Worm (Caenorhabditis elegans) whole organism, young adult: ENCODE measurements around the gene F52E1.9.

Source experiments
- B0019.2 ChIP-seq: fragments of 200-800 bp; sonication (Bioruptor generic); conservative IDR thresholded peaks from 2 replicates; pipeline ENCODE4 v1.3.6; 2022; ENCODE audit warnings: missing genetic modification reagents, missing genetic modification characterization, missing compliant biosample characterization
- B0035.1 ChIP-seq: sonication (generic microtip); optimal IDR thresholded peaks from 2 replicates; lab custom pipeline; 2016; ENCODE audit warnings: missing genetic modification characterization, mild to moderate bottlenecking, missing compliant biosample characterization, missing genotype, missing genetic modification reagents
- F52B5.7 ChIP-seq: sonication (generic microtip); optimal IDR thresholded peaks from 2 replicates; lab custom pipeline; 2016; ENCODE audit warnings: mild to moderate bottlenecking, missing genetic modification characterization, missing compliant biosample characterization
- K11D2.4 ChIP-seq: fragments of 200-800 bp; sonication (Bioruptor generic); IDR thresholded peaks from 2 replicates; pipeline ENCODE4 v1.3.6; 2022; ENCODE audit warnings: missing genetic modification reagents, missing genetic modification characterization, missing compliant biosample characterization
- K12H6.12 ChIP-seq: fragments of 200-800 bp; sonication (Bioruptor generic); optimal IDR thresholded peaks from 2 replicates; lab custom pipeline; 2018; ENCODE audit warnings: mild to moderate bottlenecking, missing genetic modification characterization, missing compliant biosample characterization
- ZK185.1 ChIP-seq: sonication (generic microtip); optimal IDR thresholded peaks from 2 replicates; lab custom pipeline; 2016; ENCODE audit warnings: mild to moderate bottlenecking, missing genetic modification characterization, missing compliant biosample characterization; ENCODE audit not compliant: poor library complexity, severe bottlenecking
- akir-1 ChIP-seq: fragments of 200-800 bp; sonication (Bioruptor generic); optimal IDR thresholded peaks from 2 replicates; lab custom pipeline; 2018; ENCODE audit warnings: mild to moderate bottlenecking, missing genetic modification characterization, moderate library complexity, missing compliant biosample characterization
- ama-1 ChIP-seq, 3 experiments: fragments of 150-350 bp in 1 of 3; sonication (generic microtip) in 2 of 3; optimal IDR thresholded peaks; 2 replicates each; lab custom pipeline; 2014 to 2018; ENCODE audit warnings: missing biosample characterization in 2 of 3, missing genetic modification characterization in 2 of 3, missing genetic modification reagents in 2 of 3
- cebp-2 ChIP-seq: fragments of 200-800 bp; sonication (Bioruptor generic); IDR thresholded peaks from 2 replicates; pipeline ENCODE4 v1.3.6; 2022; ENCODE audit warnings: missing genetic modification characterization, missing compliant biosample characterization
- ceh-40 ChIP-seq: fragments of 200-800 bp; sonication (Bioruptor generic); IDR thresholded peaks from 2 replicates; pipeline ENCODE4 v1.3.6; 2022; ENCODE audit warnings: missing genetic modification characterization, missing compliant biosample characterization
- ceh-58 ChIP-seq: fragments of 200-800 bp; sonication (Bioruptor generic); IDR thresholded peaks from 2 replicates; pipeline ENCODE4 v1.3.6; 2022; ENCODE audit warnings: missing genetic modification characterization, missing compliant biosample characterization
- dox-1 ChIP-seq: fragments of 200-800 bp; sonication (Bioruptor generic); IDR thresholded peaks from 2 replicates; pipeline ENCODE4 v1.3.6; 2022; ENCODE audit warnings: missing genetic modification reagents, missing genetic modification characterization, missing compliant biosample characterization
- dpl-1 ChIP-seq: fragments of 150-350 bp; optimal IDR thresholded peaks from 2 replicates; lab custom pipeline; 2014; ENCODE audit warnings: missing biosample characterization, missing genetic modification reagents, missing genetic modification characterization
- efl-1 ChIP-seq: fragments of 150-350 bp; optimal IDR thresholded peaks from 2 replicates; lab custom pipeline; 2014; ENCODE audit warnings: missing biosample characterization, missing genetic modification reagents, missing genetic modification characterization
- ets-4 ChIP-seq: fragments of 200-800 bp; sonication (Bioruptor generic); optimal IDR thresholded peaks from 2 replicates; lab custom pipeline; 2018; ENCODE audit warnings: mild to moderate bottlenecking, missing genetic modification characterization, missing compliant biosample characterization
- fkh-3 ChIP-seq: sonication (generic microtip); optimal IDR thresholded peaks from 2 replicates; lab custom pipeline; 2016; ENCODE audit warnings: mild to moderate bottlenecking, missing genetic modification characterization, missing compliant biosample characterization
- him-1 ChIP-seq: sonication (generic microtip); optimal IDR thresholded peaks from 2 replicates; lab custom pipeline; 2016; ENCODE audit warnings: missing genotype, missing genetic modification reagents, missing genetic modification characterization, missing compliant biosample characterization
- hlh-12 ChIP-seq: sonication (generic microtip); optimal IDR thresholded peaks from 2 replicates; lab custom pipeline; 2016; ENCODE audit warnings: missing genetic modification characterization, missing compliant biosample characterization
- let-607 ChIP-seq, 2 experiments: fragments of 200-800 bp in 1 of 2; sonication (Bioruptor generic) in 1 of 2; sonication (generic microtip) in 1 of 2; optimal IDR thresholded peaks; 2 replicates each; lab custom pipeline; 2016 to 2018; ENCODE audit warnings: mild to moderate bottlenecking in 2 of 2, missing compliant biosample characterization in 2 of 2, missing genetic modification characterization in 2 of 2, moderate library complexity in 2 of 2, missing genotype in 1 of 2
- lin-26 ChIP-seq: fragments of 200-800 bp; sonication (Bioruptor generic); IDR thresholded peaks from 2 replicates; pipeline ENCODE4 v1.3.6; 2022; ENCODE audit warnings: missing genetic modification reagents, missing genetic modification characterization, missing compliant biosample characterization
- lin-40 ChIP-seq: sonication (generic microtip); optimal IDR thresholded peaks from 2 replicates; lab custom pipeline; 2016; ENCODE audit warnings: missing genetic modification characterization, mild to moderate bottlenecking, missing compliant biosample characterization, missing genotype, missing genetic modification reagents
- lsl-1 ChIP-seq: fragments of 200-800 bp; sonication (Bioruptor generic); optimal IDR thresholded peaks from 2 replicates; lab custom pipeline; 2018; ENCODE audit warnings: mild to moderate bottlenecking, missing genetic modification characterization, moderate library complexity, missing compliant biosample characterization
- madf-3 ChIP-seq: fragments of 200-800 bp; sonication (Bioruptor generic); IDR thresholded peaks from 2 replicates; pipeline ENCODE4 v1.3.6; 2022; ENCODE audit warnings: missing genetic modification reagents, missing genetic modification characterization, missing compliant biosample characterization
- mxl-1 ChIP-seq: sonication (generic microtip); optimal IDR thresholded peaks from 2 replicates; lab custom pipeline; 2016; ENCODE audit warnings: missing genetic modification characterization, missing compliant biosample characterization
- nhr-120 ChIP-seq: fragments of 200-800 bp; sonication (Bioruptor generic); IDR thresholded peaks from 2 replicates; pipeline ENCODE4 v1.3.6; 2022; ENCODE audit warnings: missing genetic modification characterization, missing compliant biosample characterization
- nhr-27 ChIP-seq: fragments of 200-800 bp; sonication (Bioruptor generic); optimal IDR thresholded peaks from 2 replicates; lab custom pipeline; 2018; ENCODE audit warnings: mild to moderate bottlenecking, missing genetic modification characterization, moderate library complexity, missing compliant biosample characterization
- nhr-80 ChIP-seq: sonication (generic microtip); optimal IDR thresholded peaks from 2 replicates; lab custom pipeline; 2016; ENCODE audit warnings: missing genetic modification characterization, missing compliant biosample characterization
- pha-4 ChIP-seq: fragments of 150-350 bp; sonication (generic microtip); optimal IDR thresholded peaks from 2 replicates; lab custom pipeline; 2014; ENCODE audit warnings: missing biosample characterization, missing genetic modification reagents, missing genetic modification characterization
- rcor-1 ChIP-seq: fragments of 200-800 bp; sonication (Bioruptor generic); IDR thresholded peaks from 2 replicates; pipeline ENCODE4 v1.3.6; 2022; ENCODE audit warnings: missing genetic modification reagents, missing genetic modification characterization, missing compliant biosample characterization
- repo-1 ChIP-seq: sonication (generic microtip); optimal IDR thresholded peaks from 2 replicates; lab custom pipeline; 2017; ENCODE audit warnings: mild to moderate bottlenecking, missing genetic modification characterization, missing compliant biosample characterization
- rpc-1 ChIP-seq, 2 experiments: fragments of 150-350 bp in 1 of 2; sonication (generic microtip) in 1 of 2; optimal IDR thresholded peaks; 2 replicates each; lab custom pipeline; 2014 to 2018; ENCODE audit warnings: missing biosample characterization in 1 of 2, missing genetic modification characterization in 1 of 2, missing genetic modification reagents in 1 of 2, missing genotype in 1 of 2
- snpc-1.3 ChIP-seq: sonication (generic microtip); optimal IDR thresholded peaks from 2 replicates; lab custom pipeline; 2017; ENCODE audit warnings: missing genetic modification characterization, mild to moderate bottlenecking, missing compliant biosample characterization, antibody characterized with exemption, moderate library complexity, missing genotype, missing genetic modification reagents; ENCODE audit not compliant: insufficient read depth
- snpc-3.4 ChIP-seq: sonication (generic microtip); optimal IDR thresholded peaks from 2 replicates; lab custom pipeline; 2017; ENCODE audit warnings: missing genetic modification characterization, mild to moderate bottlenecking, missing compliant biosample characterization, antibody characterized with exemption, moderate library complexity, missing genotype, missing genetic modification reagents
- snpc-4 ChIP-seq, 5 experiments: fragments of 150-350 bp in 1 of 5; sonication (generic microtip) in 4 of 5; optimal IDR thresholded peaks; 2 replicates each; lab custom pipeline; 2014 to 2018; ENCODE audit warnings: missing genetic modification characterization in 5 of 5, missing biosample characterization in 3 of 5, antibody characterized with exemption in 2 of 5, mild to moderate bottlenecking in 2 of 5, missing compliant biosample characterization in 2 of 5, missing genotype in 2 of 5, moderate library complexity in 2 of 5, missing genetic modification reagents in 1 of 5
- tbp1 ChIP-seq: fragments of 200-800 bp; sonication (Bioruptor generic); optimal IDR thresholded peaks from 2 replicates; lab custom pipeline; 2018; ENCODE audit warnings: mild to moderate bottlenecking, missing genetic modification characterization, missing compliant biosample characterization
- ztf-18 ChIP-seq: sonication (generic microtip); optimal IDR thresholded peaks from 2 replicates; lab custom pipeline; 2016; ENCODE audit warnings: missing genotype, mild to moderate bottlenecking, missing genetic modification characterization, missing compliant biosample characterization
- ztf-22 ChIP-seq: fragments of 200-800 bp; sonication (Bioruptor generic); optimal IDR thresholded peaks from 2 replicates; lab custom pipeline; 2018; ENCODE audit warnings: mild to moderate bottlenecking, missing genetic modification characterization, moderate library complexity, missing compliant biosample characterization
- ztf-26 ChIP-seq: sonication (generic microtip); optimal IDR thresholded peaks from 2 replicates; lab custom pipeline; 2017; ENCODE audit warnings: missing genetic modification characterization, missing compliant biosample characterization
- ztf-28 ChIP-seq: fragments of 200-800 bp; sonication (Bioruptor generic); IDR thresholded peaks from 2 replicates; pipeline ENCODE4 v1.3.6; 2022; ENCODE audit warnings: missing genetic modification reagents, missing genetic modification characterization, missing compliant biosample characterization
- ztf-6 ChIP-seq: fragments of 200-800 bp; sonication (Bioruptor generic); IDR thresholded peaks from 2 replicates; pipeline ENCODE4 v1.3.6; 2022; ENCODE audit warnings: missing genetic modification reagents, missing genetic modification characterization, missing compliant biosample characterization

F52E1.9 gene

DNA sequence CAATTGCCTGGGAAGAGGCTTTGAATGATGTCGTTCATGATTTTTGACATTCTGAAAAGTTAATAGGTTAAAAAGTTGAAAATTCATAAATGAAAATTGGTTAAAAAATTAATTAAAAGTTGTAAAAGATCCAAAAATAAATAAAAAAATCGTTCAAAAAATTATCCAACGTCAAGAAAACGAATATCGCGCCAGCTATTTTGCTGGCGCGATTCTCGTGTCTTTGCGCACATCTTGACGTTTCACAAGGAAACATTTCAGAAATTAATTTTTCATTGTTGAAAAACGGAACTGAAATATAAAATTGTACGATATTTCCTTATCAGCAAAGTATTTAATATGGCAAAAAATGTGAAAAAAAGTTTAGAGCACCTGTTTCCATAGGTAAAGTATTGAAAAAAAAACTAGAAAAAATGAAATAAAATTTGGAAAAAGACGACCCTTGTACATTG, 43.3 kb downstream of the F52E1.9 start, which contains the start of gene mpdu-1 (continued):
- TF ChIP-seq lin-40 (peak; percentile 67), nhr-80 (tag; lab: Kevin White, UChicago) (peak; percentile 67), ztf-6 (GFP tag; lab: Robert Waterston, UW) (no peak), ztf-22 (GFP tag; lab: Kevin White, UChicago) (no peak), akir-1 (GFP tag; lab: Kevin White, UChicago) (no peak), ceh-58 (no peak), him-1 (tag; lab: Kevin White, UChicago) (peak; percentile 21), snpc-4 (GFP tag; optimal IDR thresholded peaks at IDR 0.05; lab: Kevin White, UChicago) (peak; percentile 28), snpc-4 (tag; optimal IDR thresholded peaks at IDR 0.05; lab: Kevin White, UChicago) (peak in 2 of 4 experiments; percentile 72 to 82), ets-4 (GFP tag; lab: Kevin White, UChicago) (no peak), ama-1 (optimal IDR thresholded peaks at IDR 0.05; lab: Kevin White, UChicago) (no peak), ama-1 (GFP tag; optimal IDR thresholded peaks at IDR 0.05; lab: Kevin White, UChicago) (no peak), fkh-3 (tag; lab: Kevin White, UChicago) (no peak), K12H6.12 (tag; lab: Kevin White, UChicago) (no peak), efl-1 (GFP tag; lab: Kevin White, UChicago) (peak; percentile 26), ZK185.1 (tag; lab: Kevin White, UChicago) (peak; percentile 12), snpc-1.3 (tag; lab: Kevin White, UChicago) (peak; percentile 20), snpc-3.4 (peak; percentile 52), pha-4 (no peak), ztf-28 (GFP tag; lab: Robert Waterston, UW) (no peak), repo-1 (tag; lab: Kevin White, UChicago) (no peak), ztf-18 (peak; percentile 94), rpc-1 (optimal IDR thresholded peaks at IDR 0.05; lab: Kevin White, UChicago) (no peak), rpc-1 (tag; optimal IDR thresholded peaks at IDR 0.05; lab: Kevin White, UChicago) (no peak), cebp-2 (GFP tag; lab: Robert Waterston, UW) (no peak), ztf-26 (tag; lab: Kevin White, UChicago) (no peak), K11D2.4 (no peak), dox-1 (GFP tag; lab: Robert Waterston, UW) (no peak; the same call in 1 of the 2 replicates), rcor-1 (GFP tag; lab: Robert Waterston, UW) (no peak), B0035.1 (tag; lab: Kevin White, UChicago) (no peak), let-607 (tag; optimal IDR thresholded peaks at IDR 0.05; lab: Kevin White, UChicago) (no peak), dpl-1 (peak; percentile 28), B0019.2 (GFP tag; lab: Robert Waterston, UW) (no peak), madf-3 (no peak), mxl-1 (tag; lab: Kevin White, UChicago) (no peak), lsl-1 (GFP tag; lab: Kevin White, UChicago) (peak; percentile 42), F52B5.7 (tag; lab: Kevin White, UChicago) (no peak), hlh-12 (tag; lab: Kevin White, UChicago) (no peak)

DNA sequence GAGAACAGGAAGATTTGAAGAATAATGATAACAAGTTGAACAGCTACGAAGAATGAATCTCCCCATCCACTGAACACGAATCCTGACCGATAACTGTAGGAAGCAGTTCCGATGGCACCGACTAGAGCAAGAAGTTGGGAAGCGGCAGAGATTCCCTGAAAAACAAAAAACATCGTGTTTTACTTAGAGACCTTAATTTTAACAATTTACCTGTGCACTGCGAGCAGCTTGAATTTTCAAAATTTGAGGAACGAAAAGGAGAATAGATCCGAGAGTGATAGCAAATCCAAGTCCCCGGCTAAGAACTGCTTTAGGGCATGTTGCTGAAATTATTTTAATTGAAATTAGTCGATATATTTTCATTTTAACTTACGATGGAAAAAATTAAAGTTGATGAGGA, 43.8 kb downstream of the F52E1.9 start:
- TF ChIP-seq nhr-120 (GFP tag; lab: Robert Waterston, UW) (no peak), tbp1 (GFP tag; lab: Kevin White, UChicago) (no peak), let-607 (tag; optimal IDR thresholded peaks at IDR 0.05; lab: Kevin White, UChicago) (no peak), ceh-40 (GFP tag; lab: Robert Waterston, UW) (no peak), nhr-27 (tag; lab: Kevin White, UChicago) (no peak), lin-26 (GFP tag; lab: Robert Waterston, UW) (no peak)
